Worm (Caenorhabditis elegans) whole organism, mixed stage, embryonic: Measurements from ENCODE around the gene T21E8.4.

Experiments used
- bed-3 ChIP-seq: fragments of 200-800 bp; sonication (Bioruptor generic); optimal IDR thresholded peaks from 3 replicates; lab custom pipeline; 2018; ENCODE audit warnings: mild to moderate bottlenecking, missing genetic modification characterization, moderate library complexity, missing compliant biosample characterization
- ceh-43 ChIP-seq: fragments of 200-800 bp; sonication (Bioruptor generic); optimal IDR thresholded peaks from 2 replicates; lab custom pipeline; 2018; ENCODE audit warnings: mild to moderate bottlenecking, missing genetic modification characterization, moderate library complexity, missing compliant biosample characterization
- ham-2 ChIP-seq: fragments of 200-800 bp; sonication (Bioruptor generic); optimal IDR thresholded peaks from 2 replicates; lab custom pipeline; 2018; ENCODE audit warnings: mild to moderate bottlenecking, missing genetic modification characterization, missing compliant biosample characterization
- hlh-1 ChIP-seq: fragments of 150-350 bp; optimal IDR thresholded peaks from 2 replicates; lab custom pipeline; 2014; ENCODE audit warnings: missing biosample characterization, missing genetic modification reagents, missing genetic modification characterization
- lin-13 ChIP-seq: fragments of 150-350 bp; optimal IDR thresholded peaks from 2 replicates; lab custom pipeline; 2014; ENCODE audit warnings: missing biosample characterization, missing genetic modification characterization
- mls-2 ChIP-seq: sonication (generic microtip); optimal IDR thresholded peaks from 2 replicates; lab custom pipeline; 2016; ENCODE audit warnings: mild to moderate bottlenecking, missing genetic modification characterization, moderate library complexity, missing compliant biosample characterization
- nhr-12 ChIP-seq: fragments of 150-350 bp; optimal IDR thresholded peaks from 2 replicates; lab custom pipeline; 2014; ENCODE audit warnings: missing biosample characterization, missing genetic modification characterization
- snpc-4 ChIP-seq: fragments of 150-350 bp; optimal IDR thresholded peaks from 2 replicates; lab custom pipeline; 2014; ENCODE audit warnings: missing biosample characterization, missing genetic modification characterization
- sptf-1 ChIP-seq: sonication (generic microtip); optimal IDR thresholded peaks from 2 replicates; lab custom pipeline; 2017; ENCODE audit warnings: mild to moderate bottlenecking, missing genetic modification characterization, moderate library complexity, missing compliant biosample characterization
- tbx-8 ChIP-seq: fragments of 200-800 bp; sonication (Bioruptor generic); optimal IDR thresholded peaks from 2 replicates; lab custom pipeline; 2018; ENCODE audit warnings: mild to moderate bottlenecking, missing genetic modification characterization, moderate library complexity, missing compliant biosample characterization
- unc-120 ChIP-seq: sonication (generic microtip); optimal IDR thresholded peaks from 2 replicates; lab custom pipeline; 2017; ENCODE audit warnings: missing genetic modification characterization, missing compliant biosample characterization; ENCODE audit not compliant: poor library complexity, severe bottlenecking

The T21E8.4 gene

ce11 chrX:10928948-10929563 is 48.4 kb downstream of the T21E8.4 start, which contains the start of gene dgn-1:
Gene dgn-1 (minus strand): TSS chrX:10928998.
- TF ChIP-seq lin-13 (tag; lab: Kevin White, UChicago) (no peak), sptf-1 (tag; lab: Kevin White, UChicago) (no peak), bed-3 (GFP tag; lab: Kevin White, UChicago) (no peak), unc-120 (tag; lab: Kevin White, UChicago) (no peak), nhr-12 (no peak), snpc-4 (tag; lab: Kevin White, UChicago) (no peak), hlh-1 (no peak), ceh-43 (GFP tag; lab: Kevin White, UChicago) (no peak), ham-2 (GFP tag; lab: Kevin White, UChicago) (no peak), mls-2 (tag; lab: Kevin White, UChicago) (no peak), tbx-8 (no peak)
